Worm (Caenorhabditis elegans) whole organism, L2 larva: ENCODE results near the gene lips-7.
A peak's percentile ranks its signal among the peaks of the same experiment; 100 is the strongest.
"Not testable (repeated sequence)": the region's sequence is repeated elsewhere in the genome, so short reads cannot be mapped to it uniquely, and the experiment has no call there.

ENCODE experiments used
- C34F6.9 ChIP-seq: fragments of 150-350 bp; optimal IDR thresholded peaks from 2 replicates; lab custom pipeline; 2014; ENCODE audit warnings: missing biosample characterization, missing genetic modification characterization
- F13H6.1 ChIP-seq: sonication (generic microtip); optimal IDR thresholded peaks from 2 replicates; lab custom pipeline; 2016; ENCODE audit warnings: missing genetic modification characterization, missing compliant biosample characterization
- R02D3.7 ChIP-seq: fragments of 150-350 bp; optimal IDR thresholded peaks from 2 replicates; lab custom pipeline; 2014; ENCODE audit warnings: missing biosample characterization, missing genetic modification characterization
- Y55F3AM.14 ChIP-seq: fragments of 200-800 bp; sonication (Bioruptor generic); optimal IDR thresholded peaks from 2 replicates; lab custom pipeline; 2018; ENCODE audit warnings: mild to moderate bottlenecking, missing genetic modification characterization, missing compliant biosample characterization
- ZK546.5 ChIP-seq: sonication (generic microtip); optimal IDR thresholded peaks from 2 replicates; lab custom pipeline; 2017; ENCODE audit warnings: missing biosample characterization, missing genetic modification characterization
- ama-1 ChIP-seq: fragments of 150-350 bp; optimal IDR thresholded peaks from 2 replicates; lab custom pipeline; 2018; ENCODE audit warnings: inconsistent platforms
- ceh-82 ChIP-seq: fragments of 150-350 bp; optimal IDR thresholded peaks from 2 replicates; lab custom pipeline; 2014; ENCODE audit warnings: missing biosample characterization, missing genetic modification characterization
- crh-2 ChIP-seq: sonication (generic microtip); optimal IDR thresholded peaks from 2 replicates; lab custom pipeline; 2017; ENCODE audit warnings: missing biosample characterization, missing genetic modification characterization
- egl-27 ChIP-seq: sonication (generic microtip); optimal IDR thresholded peaks from 3 replicates; lab custom pipeline; 2017; ENCODE audit warnings: missing biosample characterization, missing genetic modification reagents, missing genetic modification characterization
- elt-1 ChIP-seq: fragments of 150-350 bp; optimal IDR thresholded peaks from 2 replicates; lab custom pipeline; 2014; ENCODE audit warnings: missing biosample characterization, missing genetic modification characterization
- gmeb-1 ChIP-seq: fragments of 150-350 bp; optimal IDR thresholded peaks from 2 replicates; lab custom pipeline; 2014; ENCODE audit warnings: missing biosample characterization, missing genetic modification characterization
- lin-13 ChIP-seq: fragments of 150-350 bp; optimal IDR thresholded peaks from 2 replicates; lab custom pipeline; 2014; ENCODE audit warnings: missing biosample characterization, missing genetic modification reagents, missing genetic modification characterization
- lsy-2 ChIP-seq, 2 experiments: fragments of 150-350 bp in 1 of 2; sonication (generic microtip) in 1 of 2; optimal IDR thresholded peaks; 2 replicates each; lab custom pipeline; 2014 to 2017; ENCODE audit warnings: missing biosample characterization in 2 of 2, missing genetic modification characterization in 2 of 2
- mab-5 ChIP-seq: fragments of 150-350 bp; optimal IDR thresholded peaks from 2 replicates; lab custom pipeline; 2014; ENCODE audit warnings: missing biosample characterization, missing genetic modification characterization
- mbf-1 ChIP-seq: sonication (generic microtip); optimal IDR thresholded peaks from 2 replicates; lab custom pipeline; 2017; ENCODE audit warnings: missing biosample characterization, missing genetic modification characterization
- mdl-1 ChIP-seq, 2 experiments: fragments of 150-350 bp in 1 of 2; sonication (generic microtip) in 1 of 2; optimal IDR thresholded peaks; 2 replicates each; lab custom pipeline; 2017; ENCODE audit warnings: missing biosample characterization in 2 of 2, missing genetic modification characterization in 2 of 2
- nhr-10 ChIP-seq: sonication (generic microtip); optimal IDR thresholded peaks from 2 replicates; lab custom pipeline; 2017; ENCODE audit warnings: missing biosample characterization, missing genetic modification characterization
- nhr-129 ChIP-seq: fragments of 150-350 bp; optimal IDR thresholded peaks from 2 replicates; lab custom pipeline; 2014; ENCODE audit warnings: missing biosample characterization, missing genetic modification characterization
- nhr-21 ChIP-seq: fragments of 150-350 bp; optimal IDR thresholded peaks from 2 replicates; lab custom pipeline; 2014; ENCODE audit warnings: missing biosample characterization, missing genetic modification characterization
- nhr-23 ChIP-seq: fragments of 150-350 bp; optimal IDR thresholded peaks from 2 replicates; lab custom pipeline; 2014; ENCODE audit warnings: missing biosample characterization, missing genetic modification reagents, missing genetic modification characterization
- nhr-237 ChIP-seq: fragments of 150-350 bp; optimal IDR thresholded peaks from 2 replicates; lab custom pipeline; 2014; ENCODE audit warnings: missing biosample characterization, missing genetic modification characterization
- nhr-6 ChIP-seq: fragments of 150-350 bp; optimal IDR thresholded peaks from 2 replicates; lab custom pipeline; 2014; ENCODE audit warnings: missing biosample characterization, missing genetic modification characterization
- nhr-77 ChIP-seq: fragments of 150-350 bp; optimal IDR thresholded peaks from 2 replicates; lab custom pipeline; 2014; ENCODE audit warnings: missing biosample characterization, missing genetic modification characterization
- peb-1 ChIP-seq: fragments of 150-350 bp; optimal IDR thresholded peaks from 2 replicates; lab custom pipeline; 2014; ENCODE audit warnings: missing biosample characterization, missing genetic modification characterization
- sem-4 ChIP-seq: fragments of 150-350 bp; optimal IDR thresholded peaks from 2 replicates; lab custom pipeline; 2014; ENCODE audit warnings: missing biosample characterization, missing genetic modification reagents, missing genetic modification characterization
- sma-3 ChIP-seq: sonication (generic microtip); optimal IDR thresholded peaks from 2 replicates; lab custom pipeline; 2016; ENCODE audit warnings: missing genetic modification reagents, missing genetic modification characterization, missing compliant biosample characterization
- sma-9 ChIP-seq, 2 experiments: fragments of 150-350 bp in 1 of 2; sonication (generic microtip) in 1 of 2; optimal IDR thresholded peaks; 2 replicates each; lab custom pipeline; 2014 to 2016; ENCODE audit warnings: missing genetic modification characterization in 2 of 2, mild to moderate bottlenecking in 1 of 2, missing biosample characterization in 1 of 2, missing compliant biosample characterization in 1 of 2, missing genetic modification reagents in 1 of 2, moderate library complexity in 1 of 2
- snpc-4 ChIP-seq: fragments of 150-350 bp; optimal IDR thresholded peaks from 2 replicates; lab custom pipeline; 2014; ENCODE audit warnings: missing biosample characterization, missing genetic modification characterization
- unc-39 ChIP-seq: fragments of 150-350 bp; optimal IDR thresholded peaks from 2 replicates; lab custom pipeline; 2014; ENCODE audit warnings: missing biosample characterization, missing genetic modification characterization
- unc-55 ChIP-seq: fragments of 150-350 bp; sonication (generic microtip); optimal IDR thresholded peaks from 3 replicates; lab custom pipeline; 2014; ENCODE audit warnings: missing biosample characterization, missing genetic modification reagents, missing genetic modification characterization
- zag-1 ChIP-seq: fragments of 150-350 bp; optimal IDR thresholded peaks from 2 replicates; lab custom pipeline; 2014; ENCODE audit warnings: missing biosample characterization, missing genetic modification characterization
- ztf-1 ChIP-seq: fragments of 200-800 bp; sonication (Bioruptor generic); conservative IDR thresholded peaks from 2 replicates; pipeline ENCODE4 v1.3.6; 2022; ENCODE audit warnings: missing genetic modification characterization, missing compliant biosample characterization
- ztf-11 ChIP-seq: sonication (generic microtip); optimal IDR thresholded peaks from 2 replicates; lab custom pipeline; 2017; ENCODE audit warnings: missing biosample characterization, missing genetic modification characterization

The lips-7 gene

ce11 chrII:526375-526774 is 25.3 kb upstream of the lips-7 start, which contains the start of gene lgc-34:
TSS of gene lgc-34 (plus strand) at chrII:526574.
- no peak for TF ChIP-seq nhr-77
- peak; percentile 22 for TF ChIP-seq F13H6.1

- TF ChIP-seq nhr-77; C34F6.9 (tag; lab: Kevin White, UChicago); R02D3.7 (tag; lab: Kevin White, UChicago): not testable (repeated sequence)
Observed at ce11 chrII:535226-535625, 16.4 kb upstream of the lips-7 start, which contains the start of gene T27A1.3. TSS of gene T27A1.3 (plus strand) at chrII:535526.

- TF ChIP-seq ceh-82 (tag; lab: Kevin White, UChicago) (no peak), Y55F3AM.14 (no peak), zag-1 (no peak), nhr-10 (no peak), ama-1 (no peak), egl-27 (tag; lab: Kevin White, UChicago) (no peak), F13H6.1 (no peak), ztf-11 (tag; lab: Kevin White, UChicago) (no peak), gmeb-1 (tag; lab: Kevin White, UChicago) (no peak), sem-4 (tag; lab: Kevin White, UChicago) (no peak), unc-39 (tag; lab: Kevin White, UChicago) (no peak), ZK546.5 (no peak), lsy-2 (tag; optimal IDR thresholded peaks at IDR 0.05; lab: Kevin White, UChicago) (no peak), sma-3 (no peak), sma-9 (GFP tag; optimal IDR thresholded peaks at IDR 0.05; lab: Kevin White, UChicago) (no peak), sma-9 (tag; optimal IDR thresholded peaks at IDR 0.05; lab: Kevin White, UChicago) (no peak), lin-13 (GFP tag; lab: Kevin White, UChicago) (no peak)
Observed at ce11 chrII:536775-537174, 14.9 kb upstream of the lips-7 start, which contains the start of gene T27A1.2. TSS of gene T27A1.2 (minus strand) at chrII:536875.

ce11 chrII:542416-542815 is 9.2 kb upstream of the lips-7 start:
- TF ChIP-seq nhr-21: peak; percentile 51
- no peak for TF ChIP-seq peb-1 (tag; lab: Kevin White, UChicago)

ce11 chrII:546405-546804 is 5.2 kb upstream of the lips-7 start, which contains the start of gene mlt-10:
TSS of gene mlt-10 (plus strand) at chrII:546705.
- TF ChIP-seq peb-1 (tag; lab: Kevin White, UChicago) (no peak), elt-1 (tag; lab: Kevin White, UChicago) (no peak), nhr-77 (no peak), mab-5 (tag; lab: Kevin White, UChicago) (no peak), nhr-6 (tag; lab: Kevin White, UChicago) (no peak), nhr-10 (no peak), nhr-129 (tag; lab: Kevin White, UChicago) (no peak), C34F6.9 (tag; lab: Kevin White, UChicago) (no peak), nhr-237 (tag; lab: Kevin White, UChicago) (no peak), nhr-23 (tag; lab: Kevin White, UChicago) (no peak), gmeb-1 (tag; lab: Kevin White, UChicago) (no peak), F13H6.1 (no peak), crh-2 (tag; lab: Kevin White, UChicago) (no peak), mdl-1 (tag; optimal IDR thresholded peaks at IDR 0.05; lab: Kevin White, UChicago) (no peak), ama-1 (no peak)
- TF ChIP-seq, all 48 proteins: peak for 0

ce11 chrII:549501-549900 is 2.2 kb upstream of the lips-7 start:
- TF ChIP-seq ztf-1 (GFP tag; lab: Robert Waterston, UW) (no peak), ZK546.5 (no peak), snpc-4 (tag; lab: Kevin White, UChicago) (no peak), ceh-82 (tag; lab: Kevin White, UChicago) (no peak), unc-55 (GFP tag; lab: Kevin White, UChicago) (peak; percentile 7), mbf-1 (no peak), nhr-10 (no peak)
- TF ChIP-seq, all 48 proteins: peak for 1
